Worm (Caenorhabditis elegans) whole organism, L4/young adult: Measurements from ENCODE around the gene clec-40.

Source experiments
- W03F9.2 ChIP-seq: fragments of 150-350 bp; optimal IDR thresholded peaks from 2 replicates; lab custom pipeline; 2014; ENCODE audit warnings: missing biosample characterization, missing genetic modification characterization
- dao-5 ChIP-seq: sonication (generic microtip); optimal IDR thresholded peaks from 2 replicates; lab custom pipeline; 2016; ENCODE audit warnings: missing genotype, missing genetic modification characterization, moderate library complexity, missing compliant biosample characterization
- him-1 ChIP-seq: sonication (generic microtip); optimal IDR thresholded peaks from 2 replicates; lab custom pipeline; 2016; ENCODE audit warnings: missing genotype, missing genetic modification reagents, missing genetic modification characterization, missing compliant biosample characterization

ce11 chrV:16821270-16821737, 19.6 kb downstream of the clec-40 start, which contains the start of gene T20B3.14:
- TF ChIP-seq W03F9.2 (tag; lab: Kevin White, UChicago): no peak
- no peak for TF ChIP-seq him-1 (tag; lab: Kevin White, UChicago)
- no peak for TF ChIP-seq dao-5 (tag; lab: Kevin White, UChicago)
